Fruit fly (Drosophila melanogaster) whole organism, wandering third instar larva: ENCODE results near the gene Dus4.

Experiments used
- Abd-B ChIP-seq: fragments of >200 bp; optimal IDR thresholded peaks from 2 replicates; lab custom pipeline; 2017; ENCODE audit warnings: missing biosample characterization, missing genetic modification characterization
- CG32264 ChIP-seq: fragments of 200-800 bp; sonication (Bioruptor generic); optimal IDR thresholded peaks from 2 replicates; lab custom pipeline; 2016; ENCODE audit warnings: missing biosample characterization, missing genetic modification characterization
- CG9705 ChIP-seq: fragments of 200-800 bp; sonication (Bioruptor generic); optimal IDR thresholded peaks from 2 replicates; lab custom pipeline; 2018; ENCODE audit warnings: missing biosample characterization, mild to moderate bottlenecking, missing genetic modification characterization
- CrebA ChIP-seq: fragments of 200-800 bp; sonication (Bioruptor generic); optimal IDR thresholded peaks from 2 replicates; lab custom pipeline; 2016; ENCODE audit warnings: missing biosample characterization, mild to moderate bottlenecking, missing genetic modification characterization, borderline replicate concordance
- Dfd ChIP-seq: fragments of >200 bp; optimal IDR thresholded peaks from 2 replicates; lab custom pipeline; 2017; ENCODE audit warnings: missing biosample characterization, missing genetic modification characterization
- GATAd ChIP-seq: sonication (Bioruptor generic); optimal IDR thresholded peaks from 2 replicates; lab custom pipeline; 2016; ENCODE audit warnings: missing biosample characterization, missing genetic modification characterization
- HLH106 ChIP-seq: fragments of 200-800 bp; optimal IDR thresholded peaks from 3 replicates; lab custom pipeline; 2019; ENCODE audit warnings: missing biosample characterization, mild to moderate bottlenecking, missing genetic modification characterization, moderate library complexity
- Hnf4 ChIP-seq: fragments of 200-800 bp; sonication (Bioruptor generic); optimal IDR thresholded peaks from 2 replicates; lab custom pipeline; 2016; ENCODE audit warnings: missing biosample characterization, mild to moderate bottlenecking, missing genetic modification characterization
- Hr78 ChIP-seq: fragments of >200 bp; optimal IDR thresholded peaks from 2 replicates; lab custom pipeline; 2017; ENCODE audit warnings: missing biosample characterization, missing genetic modification characterization
- Hr83 ChIP-seq: fragments of 200-300 bp; sonication (Bioruptor generic); optimal IDR thresholded peaks from 2 replicates; lab custom pipeline; 2016; ENCODE audit warnings: missing biosample characterization, mild to moderate bottlenecking, missing genetic modification characterization, moderate library complexity; ENCODE audit not compliant: poor library complexity, severe bottlenecking
- Jra ChIP-seq: sonication (Bioruptor generic); optimal IDR thresholded peaks from 2 replicates; lab custom pipeline; 2016; ENCODE audit warnings: missing biosample characterization, missing genetic modification characterization
- Mio ChIP-seq: sonication (Bioruptor generic); optimal IDR thresholded peaks from 2 replicates; lab custom pipeline; 2016; ENCODE audit warnings: missing biosample characterization, missing genetic modification characterization
- Myc ChIP-seq: fragments of >200 bp; optimal IDR thresholded peaks from 2 replicates; lab custom pipeline; 2017
- OdsH ChIP-seq: fragments of 200-800 bp; sonication (Bioruptor generic); optimal IDR thresholded peaks from 2 replicates; lab custom pipeline; 2016; ENCODE audit warnings: missing biosample characterization, mild to moderate bottlenecking, missing genetic modification characterization
- Rel ChIP-seq, 2 experiments: fragments of 200-800 bp; sonication (Bioruptor generic) in 1 of 2; optimal IDR thresholded peaks; 2 replicates in 1 of 2; 3 replicates in 1 of 2; lab custom pipeline; 2016 to 2019; ENCODE audit warnings: mild to moderate bottlenecking in 2 of 2, missing biosample characterization in 2 of 2, missing genetic modification characterization in 2 of 2, moderate library complexity in 1 of 2
- Sp1 ChIP-seq: fragments of 200-800 bp; sonication (Bioruptor generic); optimal IDR thresholded peaks from 3 replicates; lab custom pipeline; 2019; ENCODE audit warnings: missing biosample characterization, mild to moderate bottlenecking, missing genetic modification characterization, moderate library complexity
- Vsx2 ChIP-seq: fragments of 200-300, 225-300 bp; sonication (Bioruptor generic); optimal IDR thresholded peaks from 2 replicates; lab custom pipeline; 2018; ENCODE audit warnings: missing biosample characterization, missing genetic modification characterization; ENCODE audit not compliant: partially characterized antibody
- brk ChIP-seq: fragments of 200-800 bp; sonication (Bioruptor generic); optimal IDR thresholded peaks from 2 replicates; lab custom pipeline; 2016; ENCODE audit warnings: missing biosample characterization, mild to moderate bottlenecking, missing genetic modification characterization
- dl ChIP-seq, 2 experiments: fragments of 175-275, 200-275 bp in 1 of 2; fragments of 200-275 bp in 1 of 2; sonication (Bioruptor generic); optimal IDR thresholded peaks; lab custom pipeline; 2018; ENCODE audit warnings: mild to moderate bottlenecking in 2 of 2, missing biosample characterization in 2 of 2, missing genetic modification characterization in 2 of 2, moderate library complexity in 2 of 2; ENCODE audit not compliant: partially characterized antibody in 2 of 2, insufficient read depth in 1 of 2
- dmrt93B ChIP-seq: fragments of 200-800 bp; sonication (Bioruptor generic); optimal IDR thresholded peaks from 2 replicates; lab custom pipeline; 2018; ENCODE audit warnings: missing biosample characterization, mild to moderate bottlenecking, missing genetic modification characterization
- dsf ChIP-seq: sonication (Bioruptor generic); optimal IDR thresholded peaks from 2 replicates; lab custom pipeline; 2016; ENCODE audit warnings: missing biosample characterization, missing genetic modification characterization, borderline replicate concordance
- ey ChIP-seq: fragments of 200-800 bp; sonication (Bioruptor generic); optimal IDR thresholded peaks from 2 replicates; lab custom pipeline; 2016; ENCODE audit warnings: missing biosample characterization, missing genetic modification characterization
- foxo ChIP-seq, 2 experiments: fragments of 200-800 bp; sonication (Bioruptor generic); optimal IDR thresholded peaks; 2 replicates in 1 of 2; 3 replicates in 1 of 2; lab custom pipeline; 2016 to 2017; ENCODE audit warnings: missing biosample characterization in 2 of 2, missing genetic modification characterization in 2 of 2
- fru ChIP-seq: fragments of 200-800 bp; sonication (Bioruptor generic); optimal IDR thresholded peaks from 3 replicates; lab custom pipeline; 2016; ENCODE audit warnings: missing biosample characterization, mild to moderate bottlenecking, missing genetic modification characterization
- h ChIP-seq: fragments of 200-800 bp; sonication (Bioruptor generic); optimal IDR thresholded peaks from 3 replicates; lab custom pipeline; 2016; ENCODE audit warnings: missing biosample characterization, mild to moderate bottlenecking, missing genetic modification characterization
- jim ChIP-seq: fragments of 175-275, 200-325 bp; sonication (Bioruptor generic); optimal IDR thresholded peaks from 2 replicates; lab custom pipeline; 2016; ENCODE audit warnings: missing biosample characterization, mild to moderate bottlenecking, missing genetic modification characterization
- pan ChIP-seq: fragments of >200 bp; optimal IDR thresholded peaks from 2 replicates; lab custom pipeline; 2017
- psq ChIP-seq: fragments of 200-800 bp; sonication (Bioruptor generic); optimal IDR thresholded peaks from 3 replicates; lab custom pipeline; 2017; ENCODE audit warnings: missing biosample characterization, mild to moderate bottlenecking, missing genetic modification characterization, moderate library complexity
- rgr ChIP-seq: fragments of 200-800 bp; sonication (Bioruptor generic); optimal IDR thresholded peaks from 3 replicates; lab custom pipeline; 2016; ENCODE audit warnings: missing biosample characterization, mild to moderate bottlenecking, missing genetic modification characterization
- sv ChIP-seq: fragments of 200-800 bp; sonication (Bioruptor generic); optimal IDR thresholded peaks from 3 replicates; lab custom pipeline; 2016; ENCODE audit warnings: missing biosample characterization, missing genetic modification characterization
- tai ChIP-seq: sonication (Bioruptor generic); optimal IDR thresholded peaks from 2 replicates; lab custom pipeline; 2016; ENCODE audit warnings: missing biosample characterization, missing genetic modification characterization
- usp ChIP-seq: fragments of >200 bp; optimal IDR thresholded peaks from 2 replicates; lab custom pipeline; 2017; ENCODE audit warnings: missing biosample characterization, missing genetic modification characterization
- woc ChIP-seq: sonication (Bioruptor generic); optimal IDR thresholded peaks from 2 replicates; lab custom pipeline; 2016; ENCODE audit warnings: missing biosample characterization, mild to moderate bottlenecking, missing genetic modification characterization

The Dus4 gene

dm6 chr2L:19045111-19045560 lies 18.0 kb upstream of the Dus4 start, which contains the start of the genes Ttc19 and Acn (continued):
- TF ChIP-seq CG9705 (GFP tag; lab: Kevin White, UChicago) (peak; percentile 83), Vsx2 (GFP tag; lab: Kevin White, UChicago) (no peak), jim (GFP tag; lab: Kevin White, UChicago) (no peak), h (peak; percentile 90), sv (GFP tag; lab: Kevin White, UChicago) (peak; percentile 82), Hr83 (GFP tag; lab: Kevin White, UChicago) (peak; percentile 66)
- TF ChIP-seq, all 38 proteins: peak for 21

dm6 chr2L:19048912-19049311 lies 14.2 kb upstream of the Dus4 start, which contains the start of gene CG10470:
CG10470 (plus strand) TSS chr2L:19049076.
- TF ChIP-seq Hnf4 (GFP tag; lab: Kevin White, UChicago): peak; percentile 29
- no peak for TF ChIP-seq CG9705 (GFP tag; lab: Kevin White, UChicago)
- TF ChIP-seq Sp1 (GFP tag; lab: Kevin White, UChicago): peak; percentile 15
- TF ChIP-seq tai (GFP tag; lab: Kevin White, UChicago): no peak
- peak; percentile 20 for TF ChIP-seq psq (GFP tag; lab: Kevin White, UChicago)
- no peak for TF ChIP-seq foxo (GFP tag; optimal IDR thresholded peaks at IDR 0.05; lab: Kevin White, UChicago)
- no peak for TF ChIP-seq CG32264 (GFP tag; lab: Kevin White, UChicago)
- no peak for TF ChIP-seq brk (GFP tag; lab: Kevin White, UChicago)
- TF ChIP-seq ey (GFP tag; lab: Kevin White, UChicago): no peak
- TF ChIP-seq OdsH (GFP tag; lab: Kevin White, UChicago): peak; percentile 4
- TF ChIP-seq Vsx2 (GFP tag; lab: Kevin White, UChicago): no peak
- TF ChIP-seq usp (GFP tag; lab: Kevin White, UChicago): no peak
- TF ChIP-seq pan: no peak
- no peak for TF ChIP-seq dmrt93B (GFP tag; lab: Kevin White, UChicago)
- TF ChIP-seq fru (GFP tag; lab: Kevin White, UChicago): peak; percentile 22
- peak; percentile 16 for TF ChIP-seq rgr (GFP tag; lab: Kevin White, UChicago)
- peak; percentile 15 for TF ChIP-seq HLH106 (tag; lab: Kevin White, UChicago)
- no peak for TF ChIP-seq Dfd
- TF ChIP-seq woc (GFP tag; lab: Kevin White, UChicago): no peak
- TF ChIP-seq h: peak; percentile 0
- TF ChIP-seq sv (GFP tag; lab: Kevin White, UChicago): no peak

dm6 chr2L:19051534-19052100 lies 11.5 kb upstream of the Dus4 start, which contains the start of gene Rpn3:
Rpn3 (plus strand) TSS chr2L:19051790.
- TF ChIP-seq psq (GFP tag; lab: Kevin White, UChicago) (peak; percentile 77), foxo (GFP tag; optimal IDR thresholded peaks at IDR 0.05; lab: Kevin White, UChicago) (peak; percentile 22 to 89), Jra (GFP tag; lab: Kevin White, UChicago) (peak; percentile 89), Sp1 (GFP tag; lab: Kevin White, UChicago) (peak; percentile 75), HLH106 (tag; lab: Kevin White, UChicago) (peak; percentile 77), Dfd (no peak), OdsH (GFP tag; lab: Kevin White, UChicago) (peak; percentile 76), Rel (GFP tag; optimal IDR thresholded peaks at IDR 0.05; lab: Kevin White, UChicago) (no peak), Rel (tag; optimal IDR thresholded peaks at IDR 0.05; lab: Kevin White, UChicago) (peak; percentile 23), h (peak; percentile 89), dsf (peak; percentile 86), woc (GFP tag; lab: Kevin White, UChicago) (no peak), Myc (lab: Kevin White, UChicago) (no peak), Hr83 (GFP tag; lab: Kevin White, UChicago) (peak; percentile 18), ey (GFP tag; lab: Kevin White, UChicago) (peak; percentile 79), usp (GFP tag; lab: Kevin White, UChicago) (no peak), CG32264 (GFP tag; lab: Kevin White, UChicago) (peak; percentile 47), Hr78 (no peak), CG9705 (GFP tag; lab: Kevin White, UChicago) (peak; percentile 52), sv (GFP tag; lab: Kevin White, UChicago) (peak; percentile 77), fru (GFP tag; lab: Kevin White, UChicago) (peak; percentile 88), rgr (GFP tag; lab: Kevin White, UChicago) (peak; percentile 86)
- TF ChIP-seq, all 38 proteins: peak for 16

DNA sequence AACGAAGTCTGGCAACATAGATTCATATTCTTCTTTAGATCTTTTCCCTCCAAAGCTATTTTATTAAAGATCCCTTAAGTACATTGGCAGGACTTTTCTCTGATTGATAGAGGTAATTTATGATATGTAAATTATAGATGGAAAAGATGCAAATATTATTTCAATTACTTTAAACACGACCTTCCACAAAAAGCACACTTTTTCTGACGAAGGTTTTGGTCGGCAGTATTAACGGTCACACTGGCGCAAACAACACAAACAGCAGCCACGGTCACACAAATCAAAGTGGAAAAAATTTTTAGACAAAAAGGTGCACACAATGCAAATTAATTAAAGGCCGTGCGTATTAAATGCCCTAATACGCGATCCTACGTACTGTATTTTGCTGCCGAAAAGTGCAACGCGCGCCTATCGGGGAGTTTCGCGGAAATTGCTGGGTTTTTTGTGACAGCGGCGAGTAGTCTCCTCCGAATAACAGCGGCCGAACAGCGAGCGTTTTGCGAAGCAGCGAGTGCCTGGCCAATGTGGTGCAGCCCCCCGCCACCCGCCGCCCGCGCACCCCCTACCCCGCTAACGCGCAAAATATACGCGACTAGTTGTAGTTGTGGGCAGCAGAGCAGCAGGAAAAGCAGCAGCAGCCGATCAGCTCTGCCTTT lies 9.1 kb upstream of the Dus4 start, which contains the start of gene CG10492:
Gene CG10492, plus strand, starts transcription at position 219 of the 656 bp plus-strand sequence.
- TF ChIP-seq CG32264 (GFP tag; lab: Kevin White, UChicago) (no peak), CG9705 (GFP tag; lab: Kevin White, UChicago) (no peak), pan (no peak), Mio (GFP tag; lab: Kevin White, UChicago) (no peak), Hnf4 (GFP tag; lab: Kevin White, UChicago) (no peak), Abd-B (GFP tag; lab: Kevin White, UChicago) (no peak), Vsx2 (GFP tag; lab: Kevin White, UChicago) (no peak), Hr83 (GFP tag; lab: Kevin White, UChicago) (no peak), foxo (GFP tag; optimal IDR thresholded peaks at IDR 0.05; lab: Kevin White, UChicago) (no peak), OdsH (GFP tag; lab: Kevin White, UChicago) (no peak), HLH106 (tag; lab: Kevin White, UChicago) (no peak), Myc (lab: Kevin White, UChicago) (peak; percentile 70), Rel (GFP tag; optimal IDR thresholded peaks at IDR 0.05; lab: Kevin White, UChicago) (no peak), Rel (tag; optimal IDR thresholded peaks at IDR 0.05; lab: Kevin White, UChicago) (peak; percentile 63), ey (GFP tag; lab: Kevin White, UChicago) (no peak), Jra (GFP tag; lab: Kevin White, UChicago) (no peak), Sp1 (GFP tag; lab: Kevin White, UChicago) (peak; percentile 11), CrebA (GFP tag; lab: Kevin White, UChicago) (no peak), Dfd (no peak), woc (GFP tag; lab: Kevin White, UChicago) (no peak), psq (GFP tag; lab: Kevin White, UChicago) (no peak), dmrt93B (GFP tag; lab: Kevin White, UChicago) (no peak), fru (GFP tag; lab: Kevin White, UChicago) (no peak), tai (GFP tag; lab: Kevin White, UChicago) (no peak), usp (GFP tag; lab: Kevin White, UChicago) (no peak), GATAd (no peak), dl (GFP tag; optimal IDR thresholded peaks at IDR 0.05; lab: Kevin White, UChicago; ENCODE audit: insufficient read depth in 1 of 2, partially characterized antibody in 2 of 2) (no peak), rgr (GFP tag; lab: Kevin White, UChicago) (peak; percentile 4)
